Worm (Caenorhabditis elegans): ENCODE measurements around the gene Y59C2A.2.

The Y59C2A.2 gene

DNA sequence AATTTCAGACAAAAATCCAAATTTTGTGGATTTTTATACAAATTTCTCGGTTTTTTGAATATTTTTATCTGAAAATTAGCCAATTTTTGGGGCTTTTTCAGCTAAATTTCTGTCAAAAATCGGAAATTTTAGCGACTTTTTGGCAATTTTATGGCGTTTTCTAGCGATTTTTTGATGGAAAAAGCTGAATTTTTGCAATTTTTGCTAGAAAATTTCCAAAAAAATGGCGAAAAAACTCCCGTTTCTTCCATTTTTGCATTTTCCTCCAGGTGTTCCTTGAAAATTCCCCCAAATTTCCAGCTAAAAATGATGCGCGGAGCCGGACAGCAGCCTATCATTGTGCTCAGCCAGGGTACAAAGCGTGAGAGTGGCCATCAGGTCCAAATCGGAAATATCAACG lies 29.3 kb upstream of the Y59C2A.2 start, which contains the start of gene cct-3:
cct-3 (plus strand) TSS at position 301 of the 400 bp plus-strand sequence.
- TF ChIP-seq lin-13 (GFP tag; optimal IDR thresholded peaks at IDR 0.05) (no peak), nhr-6 (tag; optimal IDR thresholded peaks at IDR 0.05) (no peak), lsy-2 (tag; optimal IDR thresholded peaks at IDR 0.05) (no peak), ztf-1 (GFP tag; conservative IDR thresholded peaks at IDR 0.05) (no peak), skn-1 (tag; optimal IDR thresholded peaks at IDR 0.05) (no peak), nhr-10 (tag; optimal IDR thresholded peaks at IDR 0.05) (no peak), sma-3 (GFP tag; optimal IDR thresholded peaks at IDR 0.05) (no peak), nhr-237 (tag; optimal IDR thresholded peaks at IDR 0.05) (no peak), unc-55 (GFP tag; optimal IDR thresholded peaks at IDR 0.05) (no peak), mbf-1 (tag; optimal IDR thresholded peaks at IDR 0.05) (no peak), snpc-4 (tag; optimal IDR thresholded peaks at IDR 0.05) (no peak), nhr-129 (tag; optimal IDR thresholded peaks at IDR 0.05) (no peak), aly-2 (tag; optimal IDR thresholded peaks at IDR 0.05) (no peak), lin-11 (tag; optimal IDR thresholded peaks at IDR 0.05) (no peak), nhr-25 (tag; optimal IDR thresholded peaks at IDR 0.05) (no peak), elt-1 (tag; optimal IDR thresholded peaks at IDR 0.05) (no peak), ZK546.5 (tag; optimal IDR thresholded peaks at IDR 0.05) (no peak), ama-1 (optimal IDR thresholded peaks at IDR 0.05) (no peak)

DNA sequence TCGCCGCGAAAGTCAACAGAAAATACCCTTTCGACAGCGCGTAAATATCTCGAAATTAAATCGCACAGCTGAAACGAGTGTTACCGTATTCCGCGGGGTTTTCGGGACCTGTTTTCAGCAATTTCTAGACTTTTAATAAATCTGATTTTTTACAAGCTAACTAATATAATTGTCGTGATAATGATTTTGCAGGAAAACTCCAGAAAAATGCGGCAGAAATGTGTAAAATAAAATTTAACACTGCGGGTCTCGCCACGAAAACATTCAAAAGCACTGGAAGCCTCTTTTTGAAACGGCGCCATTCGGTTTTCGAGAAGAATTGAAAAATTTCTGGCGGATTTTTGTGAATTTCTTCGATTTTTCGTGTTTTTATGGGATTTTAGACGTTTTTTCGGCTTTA lies 28.5 kb upstream of the Y59C2A.2 start, which contains the start of gene F54A3.6:
F54A3.6 (minus strand) TSS at position 42 of the 400 bp plus-strand sequence.
- peak; percentile 67 to 89 for TF ChIP-seq lsy-2 (tag; optimal IDR thresholded peaks at IDR 0.05)

DNA sequence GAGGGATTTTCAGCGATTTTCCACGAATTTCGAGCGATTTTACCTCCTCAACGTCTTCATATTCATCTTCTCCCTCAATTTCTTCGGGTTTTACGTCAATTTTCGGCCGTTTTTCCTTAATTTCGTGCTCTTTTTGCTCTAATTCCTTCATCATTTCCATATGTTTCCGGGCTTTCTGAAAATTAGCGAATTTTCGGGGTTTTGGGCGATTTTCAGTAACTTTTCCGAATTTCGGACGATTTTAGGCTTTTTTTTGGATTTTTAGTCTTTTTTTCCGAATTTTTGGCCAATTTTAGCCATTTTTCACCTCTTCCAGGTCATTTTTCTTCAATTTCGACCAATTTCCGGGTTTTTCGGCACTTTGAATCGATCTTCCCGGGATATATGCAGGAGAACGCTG lies 26.4 kb upstream of the Y59C2A.2 start:
- no peak for TF ChIP-seq ceh-82 (tag; optimal IDR thresholded peaks at IDR 0.05)
- TF ChIP-seq crh-2 (tag; optimal IDR thresholded peaks at IDR 0.05) = no peak
- TF ChIP-seq C34F6.9 (tag; optimal IDR thresholded peaks at IDR 0.05) = no peak
- TF ChIP-seq fos-1 (tag; optimal IDR thresholded peaks at IDR 0.05) = no peak
- TF ChIP-seq R02D3.7 (tag; optimal IDR thresholded peaks at IDR 0.05) = no peak
- no peak for TF ChIP-seq aly-2 (tag; optimal IDR thresholded peaks at IDR 0.05)
- TF ChIP-seq ceh-16 (tag; optimal IDR thresholded peaks at IDR 0.05) = no peak
- TF ChIP-seq lin-39 (tag; optimal IDR thresholded peaks at IDR 0.05) = no peak
- no peak for TF ChIP-seq lin-13 (GFP tag; optimal IDR thresholded peaks at IDR 0.05)
- TF ChIP-seq Y55F3AM.14 (GFP tag; optimal IDR thresholded peaks at IDR 0.05) = no peak
- TF ChIP-seq nhr-77 (tag; optimal IDR thresholded peaks at IDR 0.05) = no peak
- TF ChIP-seq nhr-237 (tag; optimal IDR thresholded peaks at IDR 0.05) = no peak
- TF ChIP-seq lsy-2 (tag; optimal IDR thresholded peaks at IDR 0.05) = no peak
- TF ChIP-seq peb-1 (tag; optimal IDR thresholded peaks at IDR 0.05) = no peak
- TF ChIP-seq ztf-11 (tag; optimal IDR thresholded peaks at IDR 0.05) = no peak

DNA sequence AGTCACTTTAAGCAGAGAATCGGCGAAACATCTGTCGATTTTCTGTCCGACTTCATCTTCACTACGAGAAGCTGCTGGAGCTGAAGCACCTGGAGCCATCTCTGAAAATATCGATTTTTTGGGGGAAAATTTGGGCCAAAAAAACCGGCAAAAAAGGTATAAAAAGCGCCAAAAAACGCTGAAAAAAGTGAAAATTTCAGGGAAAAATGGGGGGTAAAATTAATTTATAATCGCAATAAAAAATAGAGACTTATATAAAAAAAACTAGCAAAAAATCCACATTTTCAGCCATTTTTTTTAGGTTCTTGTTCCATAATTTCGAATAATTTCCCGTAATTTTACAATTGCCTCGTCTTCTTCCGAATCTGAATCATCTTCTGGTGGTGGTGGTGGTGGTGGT lies 21.7 kb upstream of the Y59C2A.2 start, which contains the start of gene F54A3.5:
F54A3.5 (minus strand) TSS at position 101 of the 400 bp plus-strand sequence.
- TF ChIP-seq F13H6.1 (tag; optimal IDR thresholded peaks at IDR 0.05) (no peak), unc-62 (GFP tag; optimal IDR thresholded peaks at IDR 0.05) (no peak), zag-1 (tag; optimal IDR thresholded peaks at IDR 0.05) (no peak), elt-3 (tag; optimal IDR thresholded peaks at IDR 0.05) (no peak), R02D3.7 (tag; optimal IDR thresholded peaks at IDR 0.05) (no peak), lin-13 (GFP tag; optimal IDR thresholded peaks at IDR 0.05) (no peak), nhr-6 (tag; optimal IDR thresholded peaks at IDR 0.05) (no peak), sma-9 (GFP tag; optimal IDR thresholded peaks at IDR 0.05) (no peak), sma-9 (tag; optimal IDR thresholded peaks at IDR 0.05) (no peak), nhr-23 (tag; optimal IDR thresholded peaks at IDR 0.05) (no peak), nhr-11 (tag; optimal IDR thresholded peaks at IDR 0.05) (no peak), nhr-21 (tag; optimal IDR thresholded peaks at IDR 0.05) (no peak), nhr-77 (tag; optimal IDR thresholded peaks at IDR 0.05) (no peak)

DNA sequence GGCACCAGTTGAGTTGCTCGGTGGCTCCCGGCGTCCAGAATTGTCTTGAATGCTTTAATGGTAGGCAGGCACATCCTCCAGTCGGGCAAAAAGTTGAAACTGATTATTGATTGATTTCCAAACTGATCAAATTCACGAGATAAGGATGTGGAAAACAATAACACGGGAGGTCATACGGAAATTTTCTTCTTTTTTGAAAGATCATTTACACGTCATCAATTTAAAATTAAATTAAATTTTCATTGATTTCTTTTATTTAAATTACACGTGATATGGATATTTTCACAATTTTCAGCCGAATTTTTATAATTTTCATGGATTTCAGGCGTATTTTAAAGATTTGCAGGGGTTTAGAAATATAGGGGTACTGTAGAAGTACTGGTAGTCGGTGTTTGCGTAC lies 19.5 kb upstream of the Y59C2A.2 start, which contains the start of gene cbs-2:
cbs-2 (minus strand) TSS at position 101 of the 400 bp plus-strand sequence.
- TF ChIP-seq ceh-82 (tag; optimal IDR thresholded peaks at IDR 0.05) (no peak), lin-39 (tag; optimal IDR thresholded peaks at IDR 0.05) (no peak), ztf-4 (tag; optimal IDR thresholded peaks at IDR 0.05) (no peak), R02D3.7 (tag; optimal IDR thresholded peaks at IDR 0.05) (no peak), skn-1 (tag; optimal IDR thresholded peaks at IDR 0.05) (no peak), nhr-21 (tag; optimal IDR thresholded peaks at IDR 0.05) (no peak), nhr-25 (tag; optimal IDR thresholded peaks at IDR 0.05) (no peak), fos-1 (tag; optimal IDR thresholded peaks at IDR 0.05) (no peak), blmp-1 (tag; optimal IDR thresholded peaks at IDR 0.05; ENCODE audit: insufficient read depth) (no peak), ama-1 (optimal IDR thresholded peaks at IDR 0.05) (no peak), unc-39 (tag; optimal IDR thresholded peaks at IDR 0.05) (no peak), nhr-23 (tag; optimal IDR thresholded peaks at IDR 0.05) (no peak), elt-1 (tag; optimal IDR thresholded peaks at IDR 0.05) (no peak), sma-9 (GFP tag; optimal IDR thresholded peaks at IDR 0.05) (no peak), sma-9 (tag; optimal IDR thresholded peaks at IDR 0.05) (no peak), ceh-16 (tag; optimal IDR thresholded peaks at IDR 0.05) (no peak), crh-2 (tag; optimal IDR thresholded peaks at IDR 0.05) (no peak)

Data from whole organism, L2 larva.